Fruit fly (Drosophila melanogaster) S2 (cell line): ENCODE data around the gene grn.

Experiments used
- CG8478 ChIP-seq: fragments of >200 bp; optimal IDR thresholded peaks from 2 replicates; lab custom pipeline; 2018
- CTCF ChIP-seq, 2 experiments: fragments of >200 bp; optimal IDR thresholded peaks; 2 replicates each; lab custom pipeline; 2018

DNA sequence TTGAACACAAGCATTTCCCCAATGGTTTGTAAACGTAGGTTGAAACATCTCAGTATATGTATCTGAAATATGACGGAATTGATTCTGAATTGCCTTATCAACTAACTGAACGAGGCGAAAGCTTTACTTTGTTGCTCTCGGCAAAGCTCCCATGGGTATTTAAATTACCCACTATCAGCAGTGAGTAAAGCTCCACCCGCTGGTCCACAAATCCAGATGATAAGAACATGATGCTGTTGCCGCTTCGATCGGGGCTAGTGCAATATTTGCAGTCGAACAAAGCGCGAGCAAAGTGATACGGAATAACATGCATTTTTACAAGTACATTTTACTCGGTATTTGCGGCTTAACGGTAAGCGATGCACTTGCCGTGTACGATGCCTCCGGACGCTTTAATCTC lies 38.6 kb upstream of the grn start, which contains the start of gene CG18249:
- TF ChIP-seq CG8478 (no peak), CTCF (optimal IDR thresholded peaks at IDR 0.05; lab: Kevin White, UChicago) (no peak)
